Worm (Caenorhabditis elegans): ENCODE data around the gene M153.3.

ce11 chrX:12125308-12125707 is 17.4 kb upstream of the M153.3 start, which contains the start of gene lgc-18:
- TF ChIP-seq ama-1 (optimal IDR thresholded peaks at IDR 0.05) (no peak), hmg-4 (GFP tag; optimal IDR thresholded peaks at IDR 0.05) (no peak)

All from whole organism, early embryonic.